Fruit fly (Drosophila melanogaster): ENCODE measurements around the gene pch2.

pch2 gene

dm6 chr3R:8562484-8562886 is 921 bp upstream of the pch2 start, which contains the start of the genes mRpS18A and CG31460 (continued):
- TF ChIP-seq HmgZ (tag; optimal IDR thresholded peaks at IDR 0.05) (peak; percentile 28), CG12769 (tag; optimal IDR thresholded peaks at IDR 0.05) (no peak), h (optimal IDR thresholded peaks at IDR 0.05) (no peak), sc (optimal IDR thresholded peaks at IDR 0.05) (no peak), sc (GFP tag; optimal IDR thresholded peaks at IDR 0.05) (no peak), btn (GFP tag; optimal IDR thresholded peaks at IDR 0.05) (no peak), CG15601 (tag; optimal IDR thresholded peaks at IDR 0.05) (no peak), ttk (GFP tag; IDR thresholded peaks at IDR 0.05) (no peak), bab2 (GFP tag; optimal IDR thresholded peaks at IDR 0.05) (peak; percentile 7), gfzf (GFP tag; optimal IDR thresholded peaks at IDR 0.05) (peak; percentile 52), Fer1 (GFP tag; optimal IDR thresholded peaks at IDR 0.05) (no peak), Myb (GFP tag; optimal IDR thresholded peaks at IDR 0.05) (peak; percentile 23), gt (GFP tag; IDR thresholded peaks at IDR 0.05) (no peak), jumu (GFP tag; optimal IDR thresholded peaks at IDR 0.05) (no peak), Asciz (GFP tag; optimal IDR thresholded peaks at IDR 0.05) (no peak), CG12391 (tag; optimal IDR thresholded peaks at IDR 0.05) (no peak), aop (GFP tag; IDR thresholded peaks at IDR 0.05) (no peak), CG43689 (GFP tag; IDR thresholded peaks at IDR 0.05) (no peak), row (GFP tag; IDR thresholded peaks at IDR 0.05) (peak; percentile 65), seq (GFP tag; IDR thresholded peaks at IDR 0.05) (no peak), Ptx1 (GFP tag; IDR thresholded peaks at IDR 0.05) (no peak), CG9215 (GFP tag; IDR thresholded peaks at IDR 0.05) (no peak), vvl (GFP tag; IDR thresholded peaks at IDR 0.05) (peak; percentile 59; the same call in 1 of the 2 replicates), Jarid2 (GFP tag; optimal IDR thresholded peaks at IDR 0.05) (no peak), repo (GFP tag; optimal IDR thresholded peaks at IDR 0.05) (no peak), H15 (GFP tag; IDR thresholded peaks at IDR 0.05) (no peak), CG13287 (GFP tag; IDR thresholded peaks at IDR 0.05; ENCODE audit: partially characterized antibody) (peak; percentile 86), Elba2 (GFP tag; optimal IDR thresholded peaks at IDR 0.05) (no peak), NfI (GFP tag; optimal IDR thresholded peaks at IDR 0.05) (no peak), HLH4C (GFP tag; IDR thresholded peaks at IDR 0.05; ENCODE audit: partially characterized antibody) (no peak; the same call in 2 of the 3 replicates), Dip3 (GFP tag; optimal IDR thresholded peaks at IDR 0.05) (no peak), slbo (GFP tag; IDR thresholded peaks at IDR 0.05) (peak; percentile 57; the same call in 1 of the 2 replicates), Ssrp (tag; optimal IDR thresholded peaks at IDR 0.05) (no peak), eyg (GFP tag; optimal IDR thresholded peaks at IDR 0.05) (no peak), CG12155 (GFP tag; optimal IDR thresholded peaks at IDR 0.05) (peak; percentile 5), oc (tag; optimal IDR thresholded peaks at IDR 0.05) (no peak), Fer3 (tag; optimal IDR thresholded peaks at IDR 0.05) (no peak), otp (GFP tag; IDR thresholded peaks at IDR 0.05) (no peak), corto (GFP tag; optimal IDR thresholded peaks at IDR 0.05) (no peak), trem (tag; optimal IDR thresholded peaks at IDR 0.05) (peak; percentile 40), CG5180 (GFP tag; optimal IDR thresholded peaks at IDR 0.05) (no peak), CG11723 (GFP tag; optimal IDR thresholded peaks at IDR 0.05) (no peak), CG17385 (GFP tag; optimal IDR thresholded peaks at IDR 0.05) (no peak), CG2120 (GFP tag; optimal IDR thresholded peaks at IDR 0.05) (peak; percentile 38), lola (GFP tag; optimal IDR thresholded peaks at IDR 0.05) (no peak), ro (GFP tag; IDR thresholded peaks at IDR 0.05) (no peak), CG14860 (GFP tag; IDR thresholded peaks at IDR 0.05; ENCODE audit: partially characterized antibody) (peak; percentile 54; the same call in 2 of the 3 replicates), sima (GFP tag; optimal IDR thresholded peaks at IDR 0.05) (no peak), grn (GFP tag; optimal IDR thresholded peaks at IDR 0.05) (no peak), CG8089 (GFP tag; optimal IDR thresholded peaks at IDR 0.05) (no peak), ranshi (GFP tag; IDR thresholded peaks at IDR 0.05) (0 out of 2 replicates have a peak, but pooled peaks have one; percentile 24), MESR4 (GFP tag; optimal IDR thresholded peaks at IDR 0.05) (no peak)

Measured in whole organism, embryonic.